Worm (Caenorhabditis elegans): Measurements from ENCODE around the gene Y73B6BL.270.

ce11 chrIV:6378398-6378797 lies 13.3 kb downstream of the Y73B6BL.270 start:
- TF ChIP-seq ztf-11 (tag; optimal IDR thresholded peaks at IDR 0.05): no peak
- TF ChIP-seq elt-3 (tag; optimal IDR thresholded peaks at IDR 0.05): no peak
- TF ChIP-seq ztf-4 (tag; optimal IDR thresholded peaks at IDR 0.05): no peak
- TF ChIP-seq nhr-11 (tag; optimal IDR thresholded peaks at IDR 0.05): no peak
- no peak for TF ChIP-seq C34F6.9 (tag; optimal IDR thresholded peaks at IDR 0.05)
- TF ChIP-seq lin-11 (tag; optimal IDR thresholded peaks at IDR 0.05): no peak
- TF ChIP-seq ama-1 (optimal IDR thresholded peaks at IDR 0.05): no peak
- no peak for TF ChIP-seq aly-2 (tag; optimal IDR thresholded peaks at IDR 0.05)
- TF ChIP-seq nhr-25 (tag; optimal IDR thresholded peaks at IDR 0.05): no peak

Measured in whole organism, L2 larva.